Fruit fly (Drosophila melanogaster) whole organism, embryonic: Measurements from ENCODE around the gene Eig71Eg.

Experiments used
- CG11696 ChIP-seq: fragments of 200-800 bp; sonication (Bioruptor generic); IDR thresholded peaks from 2 replicates; pipeline ENCODE4 v1.3.6; 2022; ENCODE audit warnings: missing biosample characterization, missing genetic modification characterization
- CG12391 ChIP-seq: fragments of 200-800 bp; sonication (Bioruptor generic); optimal IDR thresholded peaks from 3 replicates; lab custom pipeline; 2018; ENCODE audit warnings: missing biosample characterization, mild to moderate bottlenecking, missing genetic modification characterization, moderate library complexity
- CG1529 ChIP-seq: fragments of 200-800 bp; sonication (Bioruptor generic); optimal IDR thresholded peaks from 3 replicates; lab custom pipeline; 2018; ENCODE audit warnings: missing biosample characterization, missing genetic modification characterization
- CG15479 ChIP-seq: fragments of 200-800 bp; sonication (Bioruptor generic); optimal IDR thresholded peaks from 3 replicates; lab custom pipeline; 2019; ENCODE audit warnings: missing biosample characterization, mild to moderate bottlenecking, missing genetic modification characterization, moderate library complexity
- CG15696 ChIP-seq: fragments of 200-800 bp; sonication (Bioruptor generic); optimal IDR thresholded peaks from 2 replicates; lab custom pipeline; 2019; ENCODE audit warnings: missing biosample characterization, mild to moderate bottlenecking, missing genetic modification characterization, moderate library complexity
- CG17568 ChIP-seq: fragments of 200-800 bp; sonication (Bioruptor generic); optimal IDR thresholded peaks from 2 replicates; lab custom pipeline; 2018; ENCODE audit warnings: missing biosample characterization, mild to moderate bottlenecking, missing genetic modification characterization, moderate library complexity
- CG2116 ChIP-seq: fragments of 200-800 bp; sonication (Bioruptor generic); optimal IDR thresholded peaks from 3 replicates; lab custom pipeline; 2018; ENCODE audit warnings: missing biosample characterization, mild to moderate bottlenecking, missing genetic modification characterization
- CG2129 ChIP-seq: fragments of 200-800 bp; sonication (Bioruptor generic); IDR thresholded peaks from 2 replicates; pipeline ENCODE4 v1.3.6; 2022; ENCODE audit warnings: missing biosample characterization, missing genetic modification characterization; ENCODE audit not compliant: partially characterized antibody
- CG2202 ChIP-seq: fragments of 200-800 bp; sonication (Bioruptor generic); optimal IDR thresholded peaks from 2 replicates; lab custom pipeline; 2018; ENCODE audit warnings: missing biosample characterization, mild to moderate bottlenecking, missing genetic modification characterization
- CG3407 ChIP-seq: fragments of 200-800 bp; sonication (Bioruptor generic); optimal IDR thresholded peaks from 2 replicates; lab custom pipeline; 2018; ENCODE audit warnings: missing biosample characterization, mild to moderate bottlenecking, missing genetic modification characterization
- CG3995 ChIP-seq: fragments of 200-800 bp; sonication (Bioruptor generic); optimal IDR thresholded peaks from 3 replicates; lab custom pipeline; 2016; ENCODE audit warnings: missing biosample characterization, missing genetic modification characterization
- CG4328 ChIP-seq: fragments of 200-800 bp; sonication (Bioruptor generic); optimal IDR thresholded peaks from 3 replicates; lab custom pipeline; 2017; ENCODE audit warnings: missing biosample characterization, missing genetic modification reagents, missing genetic modification characterization
- CG6254 ChIP-seq: fragments of 200-800 bp; sonication (Bioruptor generic); optimal IDR thresholded peaks from 3 replicates; lab custom pipeline; 2017; ENCODE audit warnings: mild to moderate bottlenecking, missing biosample characterization, missing genetic modification reagents, missing genetic modification characterization
- CoRest ChIP-seq: fragments of 200-800 bp; sonication (Bioruptor generic); optimal IDR thresholded peaks from 3 replicates; lab custom pipeline; 2018; ENCODE audit warnings: missing biosample characterization, mild to moderate bottlenecking, missing genetic modification characterization, moderate library complexity
- Dip3 ChIP-seq: fragments of 200-800 bp; sonication (Bioruptor generic); optimal IDR thresholded peaks from 3 replicates; lab custom pipeline; 2016; ENCODE audit warnings: missing biosample characterization, missing genetic modification characterization
- Dll ChIP-seq: fragments of 200-800 bp; sonication (Bioruptor generic); IDR thresholded peaks from 4 replicates; pipeline ENCODE4 v1.3.6; 2022; ENCODE audit warnings: missing biosample characterization, missing genetic modification characterization; ENCODE audit not compliant: partially characterized antibody
- Doc2 ChIP-seq: fragments of 200-800 bp; sonication (Bioruptor generic); IDR thresholded peaks from 2 replicates; pipeline ENCODE4 v1.3.6; 2022; ENCODE audit warnings: missing biosample characterization, missing genetic modification characterization
- Ets65A ChIP-seq: fragments of 200-800 bp; sonication (Bioruptor generic); peaks from one replicate; lab custom pipeline; 2016; ENCODE audit warnings: missing biosample characterization, missing genetic modification characterization
- HmgZ ChIP-seq: fragments of 200-800 bp; sonication (Bioruptor generic); optimal IDR thresholded peaks from 2 replicates; lab custom pipeline; 2018; ENCODE audit warnings: missing biosample characterization, mild to moderate bottlenecking, missing genetic modification characterization
- Lhr ChIP-seq: fragments of 200-800 bp; sonication (Bioruptor generic); optimal IDR thresholded peaks from 3 replicates; lab custom pipeline; 2017; ENCODE audit warnings: mild to moderate bottlenecking, missing biosample characterization, missing genetic modification reagents, missing genetic modification characterization
- Tbp ChIP-seq: fragments of >200 bp; optimal IDR thresholded peaks from 2 replicates; lab custom pipeline; 2018; ENCODE audit warnings: missing biosample characterization, missing genetic modification characterization
- Xrp1 ChIP-seq: fragments of 200-800 bp; sonication (Bioruptor generic); IDR thresholded peaks from 2 replicates; pipeline ENCODE4 v1.3.6; 2022; ENCODE audit warnings: missing biosample characterization, missing genetic modification characterization
- ash1 ChIP-seq: fragments of 200-800 bp; sonication (Bioruptor generic); optimal IDR thresholded peaks from 2 replicates; lab custom pipeline; 2018; ENCODE audit warnings: missing biosample characterization, mild to moderate bottlenecking, missing genetic modification characterization
- ato ChIP-seq: fragments of 200-800 bp; sonication (Bioruptor generic); IDR thresholded peaks from 2 replicates; pipeline ENCODE4 v1.3.6; 2022; ENCODE audit warnings: missing biosample characterization, missing genetic modification characterization; ENCODE audit not compliant: partially characterized antibody
- bsh ChIP-seq, 2 experiments: fragments of 200-800 bp; sonication (Bioruptor generic); optimal IDR thresholded peaks; 2 replicates each; lab custom pipeline; 2017 to 2018; ENCODE audit warnings: mild to moderate bottlenecking in 2 of 2, missing biosample characterization in 2 of 2, missing genetic modification characterization in 2 of 2, moderate library complexity in 1 of 2
- btn ChIP-seq: fragments of 200-800 bp; sonication (Bioruptor generic); optimal IDR thresholded peaks from 2 replicates; lab custom pipeline; 2016; ENCODE audit warnings: missing biosample characterization, missing genetic modification characterization
- chif ChIP-seq, 2 experiments: fragments of 200-800 bp; sonication (Bioruptor generic); optimal IDR thresholded peaks; 3 replicates each; lab custom pipeline; 2016; ENCODE audit warnings: missing biosample characterization in 2 of 2, missing genetic modification characterization in 2 of 2
- ci ChIP-seq: fragments of 200-800 bp; sonication (Bioruptor generic); IDR thresholded peaks from 3 replicates; pipeline ENCODE4 v1.3.6; 2022; ENCODE audit warnings: missing biosample characterization, missing genetic modification characterization
- da ChIP-seq: fragments of 200-800 bp; sonication (Bioruptor generic); optimal IDR thresholded peaks from 2 replicates; lab custom pipeline; 2016; ENCODE audit warnings: missing biosample characterization, missing genetic modification characterization
- dan ChIP-seq: fragments of 200-800 bp; sonication (Bioruptor generic); IDR thresholded peaks from 2 replicates; pipeline ENCODE4 v1.3.6; 2022; ENCODE audit warnings: missing biosample characterization, missing genetic modification characterization
- en ChIP-seq: fragments of 200-800 bp; sonication (Bioruptor generic); optimal IDR thresholded peaks from 2 replicates; lab custom pipeline; 2016; ENCODE audit warnings: missing biosample characterization, missing genetic modification characterization
- fu2 ChIP-seq: fragments of 200-800 bp; sonication (Bioruptor generic); optimal IDR thresholded peaks from 2 replicates; lab custom pipeline; 2016; ENCODE audit warnings: missing biosample characterization, missing genetic modification characterization
- hbn ChIP-seq: fragments of 200-800 bp; sonication (Bioruptor generic); IDR thresholded peaks from 2 replicates; pipeline ENCODE4 v1.3.6; 2022; ENCODE audit warnings: missing biosample characterization, missing genetic modification characterization; ENCODE audit not compliant: partially characterized antibody
- ind ChIP-seq: fragments of 200-800 bp; sonication (Bioruptor generic); optimal IDR thresholded peaks from 3 replicates; lab custom pipeline; 2016; ENCODE audit warnings: missing biosample characterization, missing genetic modification characterization
- jumu ChIP-seq: fragments of 200-800 bp; sonication (Bioruptor generic); optimal IDR thresholded peaks from 3 replicates; lab custom pipeline; 2016; ENCODE audit warnings: missing biosample characterization, missing genetic modification characterization
- kah ChIP-seq: fragments of 200-800 bp; sonication (Bioruptor generic); optimal IDR thresholded peaks from 2 replicates; lab custom pipeline; 2018; ENCODE audit warnings: missing biosample characterization, mild to moderate bottlenecking, missing genetic modification characterization
- lmd ChIP-seq: fragments of 200-800 bp; sonication (Bioruptor generic); IDR thresholded peaks from 2 replicates; pipeline ENCODE4 v1.3.6; 2022; ENCODE audit warnings: missing biosample characterization, missing genetic modification characterization
- pita ChIP-seq: fragments of 200-800 bp; sonication (Bioruptor generic); optimal IDR thresholded peaks from 2 replicates; lab custom pipeline; 2017; ENCODE audit warnings: missing biosample characterization, mild to moderate bottlenecking, missing genetic modification characterization
- pnt ChIP-seq: fragments of 200-800 bp; sonication (Bioruptor generic); optimal IDR thresholded peaks from 3 replicates; lab custom pipeline; 2016; ENCODE audit warnings: missing biosample characterization, missing genetic modification characterization
- pum ChIP-seq: fragments of 200-800 bp; sonication (Bioruptor generic); optimal IDR thresholded peaks from 2 replicates; lab custom pipeline; 2016; ENCODE audit warnings: missing biosample characterization, missing genetic modification characterization
- pzg ChIP-seq: fragments of 200-800 bp; sonication (Bioruptor generic); optimal IDR thresholded peaks from 3 replicates; lab custom pipeline; 2018; ENCODE audit warnings: missing biosample characterization, mild to moderate bottlenecking, missing genetic modification characterization, moderate library complexity
- run ChIP-seq: fragments of 200-800 bp; sonication (Bioruptor generic); optimal IDR thresholded peaks from 3 replicates; lab custom pipeline; 2018; ENCODE audit warnings: missing biosample characterization, mild to moderate bottlenecking, missing genetic modification characterization
- sd ChIP-seq: fragments of 200-800 bp; sonication (Bioruptor generic); optimal IDR thresholded peaks from 3 replicates; lab custom pipeline; 2018; ENCODE audit warnings: missing biosample characterization, mild to moderate bottlenecking, missing genetic modification characterization, moderate library complexity
- sens-2 ChIP-seq: fragments of 200-800 bp; sonication (Bioruptor generic); IDR thresholded peaks from 2 replicates; pipeline ENCODE4 v1.3.6; 2022; ENCODE audit warnings: missing biosample characterization, missing genetic modification characterization
- so ChIP-seq: fragments of 200-800 bp; sonication (Bioruptor generic); IDR thresholded peaks from 3 replicates; pipeline ENCODE4 v1.3.6; 2022; ENCODE audit warnings: missing biosample characterization, missing genetic modification characterization
- stwl ChIP-seq: fragments of 200-800 bp; sonication (Bioruptor generic); optimal IDR thresholded peaks from 3 replicates; lab custom pipeline; 2018; ENCODE audit warnings: missing biosample characterization, mild to moderate bottlenecking, missing genetic modification characterization, moderate library complexity
- tap ChIP-seq: fragments of 200-800 bp; optimal IDR thresholded peaks from 3 replicates; lab custom pipeline; 2019; ENCODE audit warnings: missing biosample characterization, mild to moderate bottlenecking, missing genetic modification characterization, moderate library complexity
- tio ChIP-seq: fragments of 200-800 bp; sonication (Bioruptor generic); optimal IDR thresholded peaks from 2 replicates; lab custom pipeline; 2017; ENCODE audit warnings: missing biosample characterization, missing genetic modification characterization, inconsistent platforms
- wek ChIP-seq: fragments of 200-800 bp; sonication (Bioruptor generic); optimal IDR thresholded peaks from 3 replicates; lab custom pipeline; 2018; ENCODE audit warnings: missing biosample characterization, mild to moderate bottlenecking, missing genetic modification characterization, moderate library complexity
- zen2 ChIP-seq: fragments of 200-800 bp; sonication (Bioruptor generic); IDR thresholded peaks from 3 replicates; pipeline ENCODE4 v1.3.6; 2022; ENCODE audit warnings: missing biosample characterization, missing genetic modification characterization; ENCODE audit not compliant: partially characterized antibody

The Eig71Eg gene

dm6 chr3L:15636978-15637377 lies 20.4 kb upstream of the Eig71Eg start (continued):
- TF ChIP-seq btn (GFP tag; lab: Kevin White, UChicago) (no peak), CG17568 (no peak), dan (no peak), CG3995 (GFP tag; lab: Kevin White, UChicago) (no peak), hbn (no peak), ash1 (GFP tag; lab: Kevin White, UChicago) (no peak), CG3407 (no peak), pum (GFP tag; lab: Kevin White, UChicago) (no peak), bsh (GFP tag; optimal IDR thresholded peaks at IDR 0.05; lab: Kevin White, UChicago) (peak in 1 of 2 experiments; percentile 29), en (GFP tag; lab: Kevin White, UChicago) (no peak), CoRest (peak; percentile 29), lmd (GFP tag; lab: Robert Waterston, UW) (no peak), pita (GFP tag; lab: Kevin White, UChicago) (peak; percentile 76), kah (GFP tag; lab: Kevin White, UChicago) (no peak), Tbp (GFP tag; lab: Kevin White, UChicago) (no peak), sens-2 (GFP tag; lab: Robert Waterston, UW) (no peak), CG12391 (tag; lab: Kevin White, UChicago) (no peak), ci (GFP tag; lab: Robert Waterston, UW) (peak; percentile 54; the same call in 2 of the 3 replicates), ato (GFP tag; lab: Robert Waterston, UW) (no peak), CG2129 (no peak), CG4328 (GFP tag; lab: Kevin White, UChicago) (no peak), pzg (GFP tag; lab: Kevin White, UChicago) (no peak), CG2202 (tag; lab: Kevin White, UChicago) (no peak), stwl (peak; percentile 77), Lhr (GFP tag; lab: Kevin White, UChicago) (peak; percentile 27)

dm6 chr3L:15637618-15638017 lies 19.8 kb upstream of the Eig71Eg start:
- TF ChIP-seq wek (GFP tag; lab: Kevin White, UChicago) (peak; percentile 28), fu2 (no peak), Doc2 (GFP tag; lab: Robert Waterston, UW) (no peak), so (GFP tag; lab: Robert Waterston, UW) (no peak), zen2 (GFP tag; lab: Robert Waterston, UW) (no peak), tio (GFP tag; lab: Kevin White, UChicago) (no peak), Dll (GFP tag; lab: Robert Waterston, UW) (no peak), ind (GFP tag; lab: Kevin White, UChicago) (no peak), run (no peak), CG2116 (GFP tag; lab: Kevin White, UChicago) (no peak), Ets65A (GFP tag; lab: Kevin White, UChicago) (peak; percentile 52), Xrp1 (GFP tag; lab: Robert Waterston, UW) (peak; percentile 39), sd (tag; lab: Kevin White, UChicago) (peak; percentile 17)

dm6 chr3L:15638524-15638923 lies 18.9 kb upstream of the Eig71Eg start:
- TF ChIP-seq jumu, result no peak
- TF ChIP-seq CG15696 (tag; lab: Kevin White, UChicago), result no peak
- TF ChIP-seq pnt, result no peak
- TF ChIP-seq CG2129, result no peak
- no peak for TF ChIP-seq chif (GFP tag; optimal IDR thresholded peaks at IDR 0.05; lab: Kevin White, UChicago)
- no peak for TF ChIP-seq CG6254
- TF ChIP-seq da (GFP tag; lab: Kevin White, UChicago), result no peak
- no peak for TF ChIP-seq HmgZ (tag; lab: Kevin White, UChicago)
- no peak for TF ChIP-seq CG1529
- TF ChIP-seq CG15479 (GFP tag; lab: Kevin White, UChicago), result peak; percentile 68
- TF ChIP-seq tap, result no peak
- 0 out of 2 replicates have a peak, but pooled peaks have one; percentile 8 for TF ChIP-seq CG11696 (GFP tag; lab: Robert Waterston, UW)
- TF ChIP-seq Doc2 (GFP tag; lab: Robert Waterston, UW), result no peak
- TF ChIP-seq Dip3 (GFP tag; lab: Kevin White, UChicago), result no peak
